Worm (Caenorhabditis elegans) whole organism, L2 larva: ENCODE data around the gene ldh-1.

Experiments
- F13H6.1 ChIP-seq: sonication (generic microtip); optimal IDR thresholded peaks from 2 replicates; lab custom pipeline; 2016; ENCODE audit warnings: missing genetic modification characterization, missing compliant biosample characterization
- Y55F3AM.14 ChIP-seq: fragments of 200-800 bp; sonication (Bioruptor generic); optimal IDR thresholded peaks from 2 replicates; lab custom pipeline; 2018; ENCODE audit warnings: mild to moderate bottlenecking, missing genetic modification characterization, missing compliant biosample characterization
- ZK546.5 ChIP-seq: sonication (generic microtip); optimal IDR thresholded peaks from 2 replicates; lab custom pipeline; 2017; ENCODE audit warnings: missing biosample characterization, missing genetic modification characterization
- alr-1 ChIP-seq: fragments of 150-350 bp; optimal IDR thresholded peaks from 2 replicates; lab custom pipeline; 2014; ENCODE audit warnings: missing biosample characterization, missing genetic modification characterization
- aly-2 ChIP-seq: fragments of 150-350 bp; optimal IDR thresholded peaks from 2 replicates; lab custom pipeline; 2014; ENCODE audit warnings: missing biosample characterization, missing genetic modification characterization
- ama-1 ChIP-seq: fragments of 150-350 bp; optimal IDR thresholded peaks from 2 replicates; lab custom pipeline; 2018; ENCODE audit warnings: inconsistent platforms
- blmp-1 ChIP-seq: sonication (generic microtip); optimal IDR thresholded peaks from 2 replicates; lab custom pipeline; 2017; ENCODE audit warnings: missing genetic modification characterization, mild to moderate bottlenecking, missing compliant biosample characterization, antibody characterized with exemption, moderate library complexity; ENCODE audit not compliant: insufficient read depth
- ceh-16 ChIP-seq: fragments of 150-350 bp; optimal IDR thresholded peaks from 2 replicates; lab custom pipeline; 2014; ENCODE audit warnings: missing biosample characterization, missing genetic modification characterization
- ceh-82 ChIP-seq: fragments of 150-350 bp; optimal IDR thresholded peaks from 2 replicates; lab custom pipeline; 2014; ENCODE audit warnings: missing biosample characterization, missing genetic modification characterization
- crh-2 ChIP-seq: sonication (generic microtip); optimal IDR thresholded peaks from 2 replicates; lab custom pipeline; 2017; ENCODE audit warnings: missing biosample characterization, missing genetic modification characterization
- dmd-4 ChIP-seq: sonication (generic microtip); optimal IDR thresholded peaks from 2 replicates; lab custom pipeline; 2017; ENCODE audit warnings: missing biosample characterization, missing genetic modification characterization
- fos-1 ChIP-seq: fragments of 150-350 bp; optimal IDR thresholded peaks from 2 replicates; lab custom pipeline; 2014; ENCODE audit warnings: missing biosample characterization, missing genetic modification characterization
- gmeb-1 ChIP-seq: fragments of 150-350 bp; optimal IDR thresholded peaks from 2 replicates; lab custom pipeline; 2014; ENCODE audit warnings: missing biosample characterization, missing genetic modification characterization
- lin-11 ChIP-seq: fragments of 150-350 bp; sonication (generic microtip); optimal IDR thresholded peaks from 2 replicates; lab custom pipeline; 2014; ENCODE audit warnings: missing biosample characterization, missing genetic modification characterization, inconsistent platforms, mixed read lengths
- lin-39 ChIP-seq: fragments of 150-350 bp; optimal IDR thresholded peaks from 2 replicates; lab custom pipeline; 2014; ENCODE audit warnings: missing biosample characterization, missing genetic modification reagents, missing genetic modification characterization
- lsy-2 ChIP-seq, 2 experiments: fragments of 150-350 bp in 1 of 2; sonication (generic microtip) in 1 of 2; optimal IDR thresholded peaks; 2 replicates each; lab custom pipeline; 2014 to 2017; ENCODE audit warnings: missing biosample characterization in 2 of 2, missing genetic modification characterization in 2 of 2
- mbf-1 ChIP-seq: sonication (generic microtip); optimal IDR thresholded peaks from 2 replicates; lab custom pipeline; 2017; ENCODE audit warnings: missing biosample characterization, missing genetic modification characterization
- mdl-1 ChIP-seq, 2 experiments: fragments of 150-350 bp in 1 of 2; sonication (generic microtip) in 1 of 2; optimal IDR thresholded peaks; 2 replicates each; lab custom pipeline; 2017; ENCODE audit warnings: missing biosample characterization in 2 of 2, missing genetic modification characterization in 2 of 2
- nhr-12 ChIP-seq: fragments of 150-350 bp; optimal IDR thresholded peaks from 2 replicates; lab custom pipeline; 2014; ENCODE audit warnings: missing biosample characterization, missing genetic modification characterization
- nhr-129 ChIP-seq: fragments of 150-350 bp; optimal IDR thresholded peaks from 2 replicates; lab custom pipeline; 2014; ENCODE audit warnings: missing biosample characterization, missing genetic modification characterization
- nhr-21 ChIP-seq: fragments of 150-350 bp; optimal IDR thresholded peaks from 2 replicates; lab custom pipeline; 2014; ENCODE audit warnings: missing biosample characterization, missing genetic modification characterization
- nhr-237 ChIP-seq: fragments of 150-350 bp; optimal IDR thresholded peaks from 2 replicates; lab custom pipeline; 2014; ENCODE audit warnings: missing biosample characterization, missing genetic modification characterization
- nhr-25 ChIP-seq: fragments of 150-350 bp; sonication (generic microtip); optimal IDR thresholded peaks from 3 replicates; lab custom pipeline; 2014; ENCODE audit warnings: missing biosample characterization, missing genetic modification characterization
- nhr-6 ChIP-seq: fragments of 150-350 bp; optimal IDR thresholded peaks from 2 replicates; lab custom pipeline; 2014; ENCODE audit warnings: missing biosample characterization, missing genetic modification characterization
- nhr-77 ChIP-seq: fragments of 150-350 bp; optimal IDR thresholded peaks from 2 replicates; lab custom pipeline; 2014; ENCODE audit warnings: missing biosample characterization, missing genetic modification characterization
- peb-1 ChIP-seq: fragments of 150-350 bp; optimal IDR thresholded peaks from 2 replicates; lab custom pipeline; 2014; ENCODE audit warnings: missing biosample characterization, missing genetic modification characterization
- skn-1 ChIP-seq: sonication (generic microtip); optimal IDR thresholded peaks from 2 replicates; lab custom pipeline; 2017; ENCODE audit warnings: missing biosample characterization, missing genetic modification characterization
- sma-3 ChIP-seq: sonication (generic microtip); optimal IDR thresholded peaks from 2 replicates; lab custom pipeline; 2016; ENCODE audit warnings: missing genetic modification reagents, missing genetic modification characterization, missing compliant biosample characterization
- sma-9 ChIP-seq, 2 experiments: fragments of 150-350 bp in 1 of 2; sonication (generic microtip) in 1 of 2; optimal IDR thresholded peaks; 2 replicates each; lab custom pipeline; 2014 to 2016; ENCODE audit warnings: missing genetic modification characterization in 2 of 2, mild to moderate bottlenecking in 1 of 2, missing biosample characterization in 1 of 2, missing compliant biosample characterization in 1 of 2, missing genetic modification reagents in 1 of 2, moderate library complexity in 1 of 2
- snpc-4 ChIP-seq: fragments of 150-350 bp; optimal IDR thresholded peaks from 2 replicates; lab custom pipeline; 2014; ENCODE audit warnings: missing biosample characterization, missing genetic modification characterization
- unc-39 ChIP-seq: fragments of 150-350 bp; optimal IDR thresholded peaks from 2 replicates; lab custom pipeline; 2014; ENCODE audit warnings: missing biosample characterization, missing genetic modification characterization
- unc-55 ChIP-seq: fragments of 150-350 bp; sonication (generic microtip); optimal IDR thresholded peaks from 3 replicates; lab custom pipeline; 2014; ENCODE audit warnings: missing biosample characterization, missing genetic modification reagents, missing genetic modification characterization
- zag-1 ChIP-seq: fragments of 150-350 bp; optimal IDR thresholded peaks from 2 replicates; lab custom pipeline; 2014; ENCODE audit warnings: missing biosample characterization, missing genetic modification characterization
- ztf-1 ChIP-seq: fragments of 200-800 bp; sonication (Bioruptor generic); conservative IDR thresholded peaks from 2 replicates; pipeline ENCODE4 v1.3.6; 2022; ENCODE audit warnings: missing genetic modification characterization, missing compliant biosample characterization
- ztf-11 ChIP-seq: sonication (generic microtip); optimal IDR thresholded peaks from 2 replicates; lab custom pipeline; 2017; ENCODE audit warnings: missing biosample characterization, missing genetic modification characterization

The ldh-1 gene

ce11 chrII:11695161-11695944 lies 28.7 kb upstream of the ldh-1 start, which contains the start of gene tars-1:
TSS of gene tars-1 (minus strand) at chrII:11695657.
- TF ChIP-seq sma-3 (GFP tag; lab: Kevin White, UChicago), result peak; percentile 3

- TF ChIP-seq alr-1 (tag; lab: Kevin White, UChicago) (no peak), zag-1 (no peak), mdl-1 (tag; optimal IDR thresholded peaks at IDR 0.05; lab: Kevin White, UChicago) (no peak), peb-1 (no peak), unc-39 (tag; lab: Kevin White, UChicago) (no peak), mbf-1 (tag; lab: Kevin White, UChicago) (no peak), ZK546.5 (tag; lab: Kevin White, UChicago) (no peak), nhr-129 (tag; lab: Kevin White, UChicago) (no peak), ceh-16 (tag; lab: Kevin White, UChicago) (no peak), snpc-4 (tag; lab: Kevin White, UChicago) (no peak), skn-1 (tag; lab: Kevin White, UChicago) (no peak), nhr-21 (tag; lab: Kevin White, UChicago) (no peak), nhr-237 (tag; lab: Kevin White, UChicago) (no peak), blmp-1 (tag; lab: Kevin White, UChicago) (no peak), nhr-77 (tag; lab: Kevin White, UChicago) (no peak), ama-1 (no peak), sma-9 (GFP tag; optimal IDR thresholded peaks at IDR 0.05; lab: Kevin White, UChicago) (no peak), sma-9 (tag; optimal IDR thresholded peaks at IDR 0.05; lab: Kevin White, UChicago) (no peak), nhr-25 (no peak), ztf-1 (GFP tag; lab: Robert Waterston, UW) (no peak)
- TF ChIP-seq, all 48 proteins: peak for 0
Observed at ce11 chrII:11695945-11696270, 28.1 kb upstream of the ldh-1 start, which contains the start of gene xpf-1. TSS of gene xpf-1 (plus strand) at chrII:11696171.

ce11 chrII:11700200-11700599 lies 23.8 kb upstream of the ldh-1 start, which contains the start of gene inos-1:
TSS of gene inos-1 (minus strand) at chrII:11700300.
- TF ChIP-seq unc-55 (GFP tag; lab: Kevin White, UChicago) (peak; percentile 8), crh-2 (no peak), blmp-1 (tag; lab: Kevin White, UChicago) (no peak), nhr-12 (tag; lab: Kevin White, UChicago) (no peak)
- TF ChIP-seq, all 48 proteins: peak for 1

- TF ChIP-seq nhr-12 (tag; lab: Kevin White, UChicago), result no peak
- no peak for TF ChIP-seq alr-1 (tag; lab: Kevin White, UChicago)
- no peak for TF ChIP-seq zag-1
Observed at ce11 chrII:11700635-11701034, 23.4 kb upstream of the ldh-1 start.

- TF ChIP-seq unc-55 (GFP tag; lab: Kevin White, UChicago), result no peak
- TF ChIP-seq blmp-1 (tag; lab: Kevin White, UChicago), result peak; percentile 2
Observed at ce11 chrII:11705787-11706186, 18.2 kb upstream of the ldh-1 start, which contains the start of gene VF13D12L.3. TSS of gene VF13D12L.3 (plus strand) at chrII:11706009.

ce11 chrII:11709464-11709863 lies 14.5 kb upstream of the ldh-1 start, which contains the start of gene fcmt-1:
TSS of gene fcmt-1 (minus strand) at chrII:11709564.
- TF ChIP-seq ztf-11 (no peak), sma-3 (GFP tag; lab: Kevin White, UChicago) (no peak), ceh-82 (tag; lab: Kevin White, UChicago) (no peak), lsy-2 (tag; optimal IDR thresholded peaks at IDR 0.05; lab: Kevin White, UChicago) (no peak), aly-2 (no peak), peb-1 (no peak), unc-55 (GFP tag; lab: Kevin White, UChicago) (no peak), nhr-237 (tag; lab: Kevin White, UChicago) (no peak), lin-11 (tag; lab: Kevin White, UChicago) (no peak), Y55F3AM.14 (GFP tag; lab: Kevin White, UChicago) (no peak), F13H6.1 (tag; lab: Kevin White, UChicago) (no peak), gmeb-1 (tag; lab: Kevin White, UChicago) (no peak), mdl-1 (tag; optimal IDR thresholded peaks at IDR 0.05; lab: Kevin White, UChicago) (no peak), fos-1 (no peak), dmd-4 (no peak), nhr-6 (tag; lab: Kevin White, UChicago) (no peak), lin-39 (no peak)
